Worm (Caenorhabditis elegans): ENCODE results near the gene srg-68.

- TF ChIP-seq W03F9.2 (tag; optimal IDR thresholded peaks at IDR 0.05) (no peak), him-1 (tag; optimal IDR thresholded peaks at IDR 0.05) (no peak)
These were observed 12.5 kb upstream of the srg-68 start for ce11 chrV:5477719-5478118.
